Fruit fly (Drosophila melanogaster): ENCODE data around the gene Dtg.

DNA sequence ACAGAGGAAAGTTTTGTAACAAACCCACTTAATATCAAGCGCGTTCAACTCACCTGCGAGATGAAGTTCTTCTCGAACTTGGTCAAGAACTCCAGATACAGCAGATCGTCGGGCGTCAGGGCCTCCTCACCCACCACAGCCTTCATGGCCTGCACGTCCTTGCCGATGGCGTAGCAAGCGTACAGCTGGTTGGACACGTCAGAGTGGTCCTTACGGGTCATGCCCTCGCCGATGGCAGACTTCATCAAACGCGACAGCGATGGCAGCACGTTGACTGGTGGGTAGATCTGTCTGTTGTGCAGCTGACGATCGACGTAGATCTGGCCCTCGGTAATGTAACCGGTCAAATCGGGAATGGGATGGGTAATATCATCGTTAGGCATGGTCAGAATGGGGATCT lies 22.9 kb upstream of the Dtg start:
- TF ChIP-seq lola (GFP tag; optimal IDR thresholded peaks at IDR 0.05) (no peak), Hnf4 (GFP tag; optimal IDR thresholded peaks at IDR 0.05) (no peak), pan (optimal IDR thresholded peaks at IDR 0.05) (no peak), h (GFP tag; optimal IDR thresholded peaks at IDR 0.05) (no peak), Rel (GFP tag; optimal IDR thresholded peaks at IDR 0.05) (no peak), Rel (tag; optimal IDR thresholded peaks at IDR 0.05) (no peak), foxo (GFP tag; optimal IDR thresholded peaks at IDR 0.05) (no peak), usp (GFP tag; optimal IDR thresholded peaks at IDR 0.05) (no peak), Hr78 (GFP tag; optimal IDR thresholded peaks at IDR 0.05) (no peak), N (GFP tag; optimal IDR thresholded peaks at IDR 0.05) (no peak), sv (GFP tag; optimal IDR thresholded peaks at IDR 0.05) (no peak), psq (GFP tag; optimal IDR thresholded peaks at IDR 0.05) (no peak), Myc (optimal IDR thresholded peaks at IDR 0.05) (no peak)

Measured in whole organism, wandering third instar larva.